Worm (Caenorhabditis elegans) whole organism, midembryonic: Measurements from ENCODE around the gene jac-1.

Experiments used
- T22C8.4 ChIP-seq: fragments of 200-800 bp; sonication (Bioruptor generic); IDR thresholded peaks from 2 replicates; pipeline ENCODE4 v1.3.6; 2022; ENCODE audit warnings: missing genetic modification characterization, missing compliant biosample characterization
- cog-1 ChIP-seq: sonication (generic microtip); optimal IDR thresholded peaks from 2 replicates; lab custom pipeline; 2016; ENCODE audit warnings: missing genetic modification characterization, missing compliant biosample characterization
- flt-1 ChIP-seq: fragments of 200-800 bp; sonication (Bioruptor generic); IDR thresholded peaks from 2 replicates; pipeline ENCODE4 v1.3.6; 2022; ENCODE audit warnings: missing genetic modification characterization, missing compliant biosample characterization
- klf-2 ChIP-seq: fragments of 200-800 bp; sonication (Bioruptor generic); conservative IDR thresholded peaks from 2 replicates; pipeline ENCODE4 v1.3.6; 2022; ENCODE audit warnings: missing genetic modification reagents, missing genetic modification characterization, missing compliant biosample characterization
- med-1 ChIP-seq: sonication (generic microtip); optimal IDR thresholded peaks from 2 replicates; lab custom pipeline; 2017; ENCODE audit warnings: missing genetic modification characterization, mild to moderate bottlenecking, missing compliant biosample characterization, antibody characterized with exemption, missing genetic modification reagents; ENCODE audit not compliant: insufficient read depth
- ref-1 ChIP-seq: fragments of 200-800 bp; sonication (Bioruptor generic); conservative IDR thresholded peaks from 2 replicates; pipeline ENCODE4 v1.3.6; 2022; ENCODE audit warnings: missing genetic modification reagents, missing genetic modification characterization, missing compliant biosample characterization
- tab-1 ChIP-seq: fragments of 200-800 bp; sonication (Bioruptor generic); IDR thresholded peaks from 2 replicates; pipeline ENCODE4 v1.3.6; 2022; ENCODE audit warnings: missing genetic modification characterization, missing compliant biosample characterization
- ztf-23 ChIP-seq: fragments of 200-800 bp; sonication (Bioruptor generic); IDR thresholded peaks from 2 replicates; pipeline ENCODE4 v1.3.6; 2022; ENCODE audit warnings: missing genetic modification reagents, missing genetic modification characterization, missing compliant biosample characterization
- ztf-29 ChIP-seq: fragments of 200-800 bp; sonication (Bioruptor generic); IDR thresholded peaks from 2 replicates; pipeline ENCODE4 v1.3.6; 2022; ENCODE audit warnings: missing genetic modification reagents, missing genetic modification characterization, missing compliant biosample characterization

The jac-1 gene

DNA sequence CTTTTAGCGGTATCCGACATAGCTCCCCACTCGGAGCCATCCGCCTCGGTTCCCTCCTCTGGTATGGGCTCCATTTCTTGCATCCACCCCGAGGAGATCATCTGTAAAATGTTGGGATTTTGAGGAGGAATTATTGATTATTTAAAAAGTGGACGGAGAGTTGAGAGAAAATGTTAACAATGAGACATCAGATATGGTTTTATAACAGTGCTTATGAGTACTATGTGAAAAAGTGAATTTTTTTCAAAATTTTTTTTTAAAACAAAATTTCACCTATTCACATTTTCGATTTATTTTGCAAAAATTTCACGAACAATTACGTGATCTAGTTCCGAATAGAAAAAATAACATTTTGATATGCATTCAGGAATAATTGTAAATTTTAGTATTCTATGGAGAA, at the start of gene jac-1:
jac-1 (minus strand) TSS at position 101 of the 400 bp plus-strand sequence.
- TF ChIP-seq T22C8.4 (0 out of 2 replicates have a peak, but pooled peaks have one; percentile 37), med-1 (GFP tag; lab: Kevin White, UChicago) (no peak)

DNA sequence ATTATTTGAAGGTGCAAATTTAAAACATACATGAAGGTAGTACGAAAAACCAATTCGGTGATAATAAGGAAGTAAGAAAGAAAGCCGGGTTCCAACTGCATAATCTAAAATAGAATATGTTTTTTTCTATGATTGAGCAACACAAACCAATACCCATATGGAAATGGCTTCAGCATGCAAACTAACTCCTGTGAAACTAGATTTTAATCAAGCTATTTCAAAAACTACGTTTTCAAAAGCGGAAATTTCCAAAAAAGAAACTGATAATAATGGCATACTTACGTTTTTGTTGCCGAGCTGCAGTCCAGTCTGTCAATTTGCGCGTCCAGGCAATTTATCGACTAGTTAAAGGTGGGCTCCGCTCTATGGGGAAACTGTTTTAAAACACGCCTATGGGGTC, 40.7 kb upstream of the jac-1 start, which contains the start of gene Y105C5B.1418:
Y105C5B.1418 (minus strand) TSS at position 101 of the 400 bp plus-strand sequence.
- no peak for TF ChIP-seq cog-1 (tag; lab: Kevin White, UChicago)
- TF ChIP-seq klf-2 = no peak
- TF ChIP-seq flt-1 (GFP tag; lab: Robert Waterston, UW) = no peak

ce11 chrIV:16060491-16060890, 33.8 kb upstream of the jac-1 start:
- no peak for TF ChIP-seq flt-1 (GFP tag; lab: Robert Waterston, UW)
- no peak for TF ChIP-seq ztf-29 (GFP tag; lab: Robert Waterston, UW)
- TF ChIP-seq med-1 (GFP tag; lab: Kevin White, UChicago) = no peak
- no peak for TF ChIP-seq tab-1
- TF ChIP-seq ref-1 = no peak
- no peak for TF ChIP-seq ztf-23 (GFP tag; lab: Robert Waterston, UW)
- TF ChIP-seq cog-1 (tag; lab: Kevin White, UChicago) = no peak
- no peak for TF ChIP-seq klf-2
- TF ChIP-seq T22C8.4 = no peak

DNA sequence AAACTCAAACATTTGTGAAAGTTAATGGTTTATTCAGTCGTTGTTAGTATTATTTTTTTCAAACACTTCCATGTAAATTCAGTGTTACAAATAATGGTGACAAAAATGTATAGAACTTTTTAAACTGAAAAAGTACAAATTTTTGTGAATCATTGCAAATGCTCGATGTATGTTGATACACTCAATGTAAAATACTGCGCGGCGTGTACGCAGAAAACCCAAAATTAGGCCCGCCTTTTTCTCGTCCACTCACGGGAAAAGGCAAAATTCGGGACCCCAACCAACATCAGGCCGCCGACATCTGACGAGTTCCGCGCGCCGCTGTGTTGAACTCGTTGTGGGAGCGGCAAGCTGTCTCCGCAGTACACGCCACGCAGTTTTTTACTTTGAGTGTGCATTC, 32.8 kb upstream of the jac-1 start:
- TF ChIP-seq med-1 (GFP tag; lab: Kevin White, UChicago) (no peak), ref-1 (no peak), ztf-23 (GFP tag; lab: Robert Waterston, UW) (no peak), ztf-29 (GFP tag; lab: Robert Waterston, UW) (no peak), tab-1 (no peak), T22C8.4 (no peak), cog-1 (tag; lab: Kevin White, UChicago) (no peak), flt-1 (GFP tag; lab: Robert Waterston, UW) (no peak), klf-2 (no peak)

- TF ChIP-seq T22C8.4 (no peak), med-1 (GFP tag; lab: Kevin White, UChicago) (no peak), ztf-23 (GFP tag; lab: Robert Waterston, UW) (no peak), ztf-29 (GFP tag; lab: Robert Waterston, UW) (no peak), cog-1 (tag; lab: Kevin White, UChicago) (no peak), klf-2 (no peak), ref-1 (no peak), tab-1 (no peak), flt-1 (GFP tag; lab: Robert Waterston, UW) (no peak)
Measured at ce11 chrIV:16048836-16049235, 22.2 kb upstream of the jac-1 start.

DNA sequence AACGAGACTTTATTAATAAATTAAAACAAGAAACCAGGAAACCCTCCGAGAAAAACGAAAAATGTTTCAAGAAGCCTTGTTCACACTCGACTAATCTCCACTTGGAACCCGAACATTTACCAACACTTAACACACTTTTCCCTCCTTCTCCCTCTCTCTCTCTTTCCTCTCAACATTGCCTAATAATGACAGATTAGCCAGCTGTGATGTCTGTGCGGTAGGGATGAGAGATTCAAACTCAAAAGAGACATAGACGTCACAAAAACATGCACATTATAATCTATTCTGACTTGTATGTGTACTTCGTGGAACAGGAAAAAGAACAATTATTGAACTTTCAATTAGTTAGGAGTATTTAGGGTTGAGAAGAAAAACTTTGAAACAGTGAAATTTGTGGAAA, 20.8 kb upstream of the jac-1 start:
- TF ChIP-seq cog-1 (tag; lab: Kevin White, UChicago) = peak; percentile 46
- no peak for TF ChIP-seq med-1 (GFP tag; lab: Kevin White, UChicago)

ce11 chrIV:16041038-16041437, 14.4 kb upstream of the jac-1 start:
- no peak for TF ChIP-seq ref-1
- no peak for TF ChIP-seq klf-2
- TF ChIP-seq med-1 (GFP tag; lab: Kevin White, UChicago) = no peak
- no peak for TF ChIP-seq cog-1 (tag; lab: Kevin White, UChicago)
- TF ChIP-seq flt-1 (GFP tag; lab: Robert Waterston, UW) = no peak

DNA sequence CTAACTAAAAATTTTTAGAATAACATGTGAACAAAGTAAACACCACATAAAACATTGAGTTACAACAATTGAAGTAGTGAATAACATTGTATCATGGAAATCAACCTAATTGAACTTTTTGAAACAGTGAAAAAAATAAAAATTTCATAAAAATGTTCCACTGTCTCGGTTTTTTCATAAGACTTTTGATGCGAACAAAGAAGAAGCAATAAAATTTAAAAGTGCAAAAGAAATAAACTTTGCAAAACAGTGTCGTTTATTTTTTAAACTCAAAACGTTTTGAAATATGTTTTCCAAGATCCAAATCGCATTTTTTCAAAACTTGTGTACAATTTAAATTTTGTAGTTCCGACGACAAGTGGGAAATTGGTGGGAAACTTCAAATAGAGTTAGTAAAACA, 11.4 kb upstream of the jac-1 start:
- TF ChIP-seq T22C8.4 = no peak
- no peak for TF ChIP-seq klf-2
- TF ChIP-seq tab-1 = no peak

DNA sequence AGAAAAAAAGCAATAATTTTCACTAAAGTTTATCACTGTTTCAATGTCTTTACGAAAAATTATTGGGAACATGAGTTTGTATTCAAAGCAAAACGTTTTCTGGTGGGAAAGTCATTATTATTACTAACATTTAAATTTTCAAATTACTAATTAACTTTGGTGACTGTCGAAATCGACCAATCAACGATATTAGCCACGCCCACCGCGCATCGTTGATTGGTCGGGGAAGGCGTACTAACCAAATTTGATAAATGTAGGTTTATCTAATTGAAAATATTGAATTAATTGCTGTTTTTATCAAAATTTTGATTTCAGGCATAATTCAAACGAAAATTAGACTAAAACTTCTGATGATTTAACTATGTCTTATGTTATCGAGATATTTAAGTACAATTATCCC, 10.0 kb upstream of the jac-1 start:
- TF ChIP-seq klf-2 (no peak), med-1 (GFP tag; lab: Kevin White, UChicago) (no peak), cog-1 (tag; lab: Kevin White, UChicago) (no peak), T22C8.4 (no peak), flt-1 (GFP tag; lab: Robert Waterston, UW) (no peak)

DNA sequence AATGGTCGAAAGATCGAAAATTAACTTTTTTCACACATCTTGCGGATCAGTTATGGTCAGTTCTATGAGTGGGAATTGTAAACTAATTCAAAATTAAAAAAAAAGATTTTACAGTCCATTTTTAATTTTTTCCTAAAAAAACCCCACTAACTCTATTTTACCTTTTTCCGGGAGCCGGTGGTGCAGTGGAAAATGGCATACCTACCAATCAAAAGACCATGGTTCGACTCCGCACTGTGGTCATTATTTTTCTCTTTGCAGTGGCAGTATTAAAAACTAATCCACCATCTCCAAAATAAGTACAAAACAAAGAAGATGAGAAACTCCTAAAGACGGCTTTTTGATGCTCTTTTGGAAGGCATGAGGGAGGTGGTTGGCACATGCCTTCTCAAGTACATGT, 9.4 kb upstream of the jac-1 start:
- TF ChIP-seq flt-1 (GFP tag; lab: Robert Waterston, UW) (no peak), T22C8.4 (no peak), ztf-29 (GFP tag; lab: Robert Waterston, UW) (no peak), cog-1 (tag; lab: Kevin White, UChicago) (no peak)

ce11 chrIV:16035109-16035508, 8.5 kb upstream of the jac-1 start:
- no peak for TF ChIP-seq klf-2
- TF ChIP-seq cog-1 (tag; lab: Kevin White, UChicago) = no peak
- no peak for TF ChIP-seq T22C8.4
- no peak for TF ChIP-seq ztf-23 (GFP tag; lab: Robert Waterston, UW)
- no peak for TF ChIP-seq ztf-29 (GFP tag; lab: Robert Waterston, UW)
- TF ChIP-seq med-1 (GFP tag; lab: Kevin White, UChicago) = no peak
- TF ChIP-seq tab-1 = no peak
- TF ChIP-seq ref-1 = no peak
- no peak for TF ChIP-seq flt-1 (GFP tag; lab: Robert Waterston, UW)

ce11 chrIV:16034346-16034745, 7.7 kb upstream of the jac-1 start:
- TF ChIP-seq cog-1 (tag; lab: Kevin White, UChicago) (no peak), flt-1 (GFP tag; lab: Robert Waterston, UW) (no peak), T22C8.4 (no peak), med-1 (GFP tag; lab: Kevin White, UChicago) (no peak), klf-2 (no peak), ztf-23 (GFP tag; lab: Robert Waterston, UW) (no peak)
